Fruit fly (Drosophila melanogaster): ENCODE data around the gene slo.
A peak's percentile ranks its signal among the peaks of the same experiment; 100 is the strongest.

The slo gene

DNA sequence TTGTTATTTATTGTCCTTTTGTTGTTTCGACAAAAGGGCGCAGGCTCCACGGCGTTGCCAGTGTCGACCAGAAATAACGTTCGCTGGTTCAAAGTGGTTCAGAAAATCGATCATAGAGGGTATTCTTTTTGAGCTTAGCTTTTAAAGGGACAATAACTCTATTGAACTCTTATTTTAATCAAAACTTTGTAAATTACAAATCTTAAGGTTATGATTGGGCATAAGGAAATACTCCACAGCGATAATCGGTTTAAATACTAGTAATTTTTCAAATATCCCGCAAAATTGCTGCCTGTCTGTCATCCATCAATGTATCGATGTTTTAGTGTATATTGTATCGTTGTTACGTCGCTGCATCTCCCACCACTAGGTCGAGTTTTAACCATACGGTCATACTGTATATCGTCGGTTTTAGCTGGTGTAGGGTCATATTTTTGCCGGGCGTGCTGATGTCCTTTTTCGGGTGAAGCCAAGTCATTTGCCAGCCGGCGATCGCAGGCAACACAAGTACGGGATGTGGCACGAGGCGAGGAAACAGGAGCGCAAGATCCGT lies 7.4 kb upstream of the slo start, which contains the start of the genes CG31125 and CG6695 (continued):
- peak; percentile 5 for TF ChIP-seq ERR (GFP tag; optimal IDR thresholded peaks at IDR 0.05)
- TF ChIP-seq ATbp (GFP tag; optimal IDR thresholded peaks at IDR 0.05), result no peak
- TF ChIP-seq Ada2b (GFP tag; IDR thresholded peaks at IDR 0.05), result no peak
- TF ChIP-seq lilli (GFP tag; optimal IDR thresholded peaks at IDR 0.05), result peak; percentile 82
- peak; percentile 35 for TF ChIP-seq CG18619 (GFP tag; optimal IDR thresholded peaks at IDR 0.05)
- TF ChIP-seq Bgb (GFP tag; IDR thresholded peaks at IDR 0.05; ENCODE audit: partially characterized antibody), result peak; percentile 85
- no peak for TF ChIP-seq br (optimal IDR thresholded peaks at IDR 0.05)
- no peak for TF ChIP-seq Hand (GFP tag; optimal IDR thresholded peaks at IDR 0.05)
- no peak for TF ChIP-seq CG11093 (GFP tag; IDR thresholded peaks at IDR 0.05)
- TF ChIP-seq Sox102F (GFP tag; optimal IDR thresholded peaks at IDR 0.05), result no peak
- no peak for TF ChIP-seq CG7987 (GFP tag; optimal IDR thresholded peaks at IDR 0.05)
- TF ChIP-seq CG11085 (GFP tag; IDR thresholded peaks at IDR 0.05), result no peak
- peak; percentile 88 for TF ChIP-seq CG16813 (GFP tag; IDR thresholded peaks at IDR 0.05; ENCODE audit: partially characterized antibody)
- peak in 1 of 2 experiments; percentile 38 for TF ChIP-seq crp (GFP tag; optimal IDR thresholded peaks at IDR 0.05)
- no peak for TF ChIP-seq CG17802 (tag; optimal IDR thresholded peaks at IDR 0.05)
- no peak for TF ChIP-seq wdn (GFP tag; IDR thresholded peaks at IDR 0.05)
- TF ChIP-seq da (GFP tag; optimal IDR thresholded peaks at IDR 0.05), result no peak
- TF ChIP-seq CG11560 (tag; IDR thresholded peaks at IDR 0.05), result no peak
- TF ChIP-seq unc-4 (GFP tag; IDR thresholded peaks at IDR 0.05; ENCODE audit: partially characterized antibody), result peak; percentile 86
- no peak for TF ChIP-seq tio (GFP tag; optimal IDR thresholded peaks at IDR 0.05)
- TF ChIP-seq CG31441 (GFP tag; IDR thresholded peaks at IDR 0.05), result no peak
- peak; percentile 78 for TF ChIP-seq hb (GFP tag; IDR thresholded peaks at IDR 0.05; ENCODE audit: partially characterized antibody)
- TF ChIP-seq al (GFP tag; IDR thresholded peaks at IDR 0.05), result peak; percentile 34; the same call in 1 of the 2 replicates
- peak; percentile 58 for TF ChIP-seq tin (GFP tag; optimal IDR thresholded peaks at IDR 0.05)
- no peak for TF ChIP-seq CG10274 (GFP tag; optimal IDR thresholded peaks at IDR 0.05)
- no peak for TF ChIP-seq Doc2 (GFP tag; IDR thresholded peaks at IDR 0.05)
- peak; percentile 25 for TF ChIP-seq CG34376 (GFP tag; optimal IDR thresholded peaks at IDR 0.05)
- TF ChIP-seq lab (GFP tag; optimal IDR thresholded peaks at IDR 0.05), result no peak
- TF ChIP-seq vvl (GFP tag; IDR thresholded peaks at IDR 0.05), result no peak; the same call in 1 of the 2 replicates
- peak; percentile 63 for TF ChIP-seq tx (GFP tag; optimal IDR thresholded peaks at IDR 0.05)
- TF ChIP-seq sd (tag; optimal IDR thresholded peaks at IDR 0.05), result no peak
- TF ChIP-seq ac (GFP tag; optimal IDR thresholded peaks at IDR 0.05), result no peak
- TF ChIP-seq Lhr (GFP tag; optimal IDR thresholded peaks at IDR 0.05), result no peak
- no peak for TF ChIP-seq slou (GFP tag; optimal IDR thresholded peaks at IDR 0.05)
- TF ChIP-seq Elba2 (GFP tag; optimal IDR thresholded peaks at IDR 0.05), result peak; percentile 28
- TF ChIP-seq CG4730 (GFP tag; IDR thresholded peaks at IDR 0.05), result no peak
- TF ChIP-seq chif (GFP tag; optimal IDR thresholded peaks at IDR 0.05), result peak; percentile 44 to 65
- TF ChIP-seq Taf1 (GFP tag; IDR thresholded peaks at IDR 0.05), result no peak
- TF ChIP-seq sob (GFP tag; IDR thresholded peaks at IDR 0.05), result peak; percentile 56
- TF ChIP-seq BtbVII (GFP tag; optimal IDR thresholded peaks at IDR 0.05), result no peak
- peak; percentile 97 for TF ChIP-seq Sin3A (optimal IDR thresholded peaks at IDR 0.05)
- peak; percentile 65 for TF ChIP-seq HmgZ (tag; optimal IDR thresholded peaks at IDR 0.05)
- peak; percentile 2 for TF ChIP-seq psq (GFP tag; optimal IDR thresholded peaks at IDR 0.05)
- TF ChIP-seq phol (tag; optimal IDR thresholded peaks at IDR 0.05), result peak; percentile 82
- no peak for TF ChIP-seq dan (GFP tag; IDR thresholded peaks at IDR 0.05)
- TF ChIP-seq H15 (GFP tag; IDR thresholded peaks at IDR 0.05), result peak; percentile 24; the same call in 1 of the 3 replicates
- TF ChIP-seq chn (GFP tag; optimal IDR thresholded peaks at IDR 0.05), result peak; percentile 72
- TF ChIP-seq CG1024 (GFP tag; IDR thresholded peaks at IDR 0.05), result 0 out of 2 replicates have a peak, but pooled peaks have one; percentile 9
- TF ChIP-seq CG14860 (GFP tag; IDR thresholded peaks at IDR 0.05; ENCODE audit: partially characterized antibody), result peak; percentile 64
- no peak for TF ChIP-seq CG15011 (GFP tag; optimal IDR thresholded peaks at IDR 0.05)
- no peak for TF ChIP-seq CG33557 (GFP tag; optimal IDR thresholded peaks at IDR 0.05)
